Fruit fly (Drosophila melanogaster) whole organism, embryonic: ENCODE measurements around the gene ct.

ENCODE experiments used
- CG14014 ChIP-seq: fragments of 200-800 bp; sonication (Bioruptor generic); IDR thresholded peaks from 2 replicates; pipeline ENCODE4 v1.3.6; 2022; ENCODE audit warnings: missing biosample characterization, missing genetic modification characterization
- CG14441 ChIP-seq: fragments of 200-800 bp; sonication (Bioruptor generic); IDR thresholded peaks from 2 replicates; pipeline ENCODE4 v1.3.6; 2022; ENCODE audit warnings: missing biosample characterization, missing genetic modification characterization
- CG15011 ChIP-seq: fragments of 200-800 bp; sonication (Bioruptor generic); optimal IDR thresholded peaks from 3 replicates; lab custom pipeline; 2018; ENCODE audit warnings: missing biosample characterization, mild to moderate bottlenecking, missing genetic modification characterization
- CG1603 ChIP-seq: fragments of 200-800 bp; sonication (Bioruptor generic); optimal IDR thresholded peaks from 2 replicates; lab custom pipeline; 2019; ENCODE audit warnings: missing biosample characterization, mild to moderate bottlenecking, missing genetic modification characterization, moderate library complexity
- CG2712 ChIP-seq: fragments of 200-800 bp; optimal IDR thresholded peaks from 3 replicates; lab custom pipeline; 2019; ENCODE audit warnings: missing biosample characterization, mild to moderate bottlenecking, missing genetic modification characterization, moderate library complexity
- CG2889 ChIP-seq: fragments of 200-800 bp; sonication (Bioruptor generic); IDR thresholded peaks from 3 replicates; pipeline ENCODE4 v1.3.6; 2022; ENCODE audit warnings: missing biosample characterization, missing genetic modification characterization
- CG32532 ChIP-seq: fragments of 200-800 bp; sonication (Bioruptor generic); IDR thresholded peaks from 2 replicates; pipeline ENCODE4 v1.3.6; 2022; ENCODE audit warnings: missing biosample characterization, missing genetic modification characterization
- CG32772 ChIP-seq: fragments of 200-800 bp; sonication (Bioruptor generic); IDR thresholded peaks from 2 replicates; pipeline ENCODE4 v1.3.6; 2022; ENCODE audit warnings: missing biosample characterization, missing genetic modification characterization
- CG5953 ChIP-seq: fragments of 200-800 bp; sonication (Bioruptor generic); IDR thresholded peaks from 2 replicates; pipeline ENCODE4 v1.3.6; 2022; ENCODE audit warnings: missing biosample characterization, missing genetic modification characterization
- CG6272 ChIP-seq: fragments of 200-800 bp; sonication (Bioruptor generic); IDR thresholded peaks from 2 replicates; pipeline ENCODE4 v1.3.6; 2022; ENCODE audit warnings: missing biosample characterization, missing genetic modification characterization
- CG7357 ChIP-seq: fragments of 200-800 bp; sonication (Bioruptor generic); IDR thresholded peaks from 3 replicates; pipeline ENCODE4 v1.3.6; 2022; ENCODE audit warnings: missing biosample characterization, missing genetic modification characterization
- CG7372 ChIP-seq: fragments of 200-800 bp; sonication (Bioruptor generic); IDR thresholded peaks from 2 replicates; pipeline ENCODE4 v1.3.6; 2022; ENCODE audit warnings: missing biosample characterization, missing genetic modification characterization
- CG7839 ChIP-seq: fragments of 200-800 bp; sonication (Bioruptor generic); optimal IDR thresholded peaks from 3 replicates; lab custom pipeline; 2018; ENCODE audit warnings: missing biosample characterization, mild to moderate bottlenecking, missing genetic modification characterization, moderate library complexity
- CG8944 ChIP-seq: fragments of 200-800 bp; sonication (Bioruptor generic); optimal IDR thresholded peaks from 3 replicates; lab custom pipeline; 2016; ENCODE audit warnings: missing biosample characterization, missing genetic modification characterization
- CG9437 ChIP-seq: fragments of 200-800 bp; sonication (Bioruptor generic); optimal IDR thresholded peaks from 2 replicates; lab custom pipeline; 2018; ENCODE audit warnings: missing biosample characterization, mild to moderate bottlenecking, missing genetic modification characterization
- Dbx ChIP-seq: fragments of 200-800 bp; sonication (Bioruptor generic); IDR thresholded peaks from 3 replicates; pipeline ENCODE4 v1.3.6; 2022; ENCODE audit warnings: missing biosample characterization, missing genetic modification characterization
- Dip3 ChIP-seq: fragments of 200-800 bp; sonication (Bioruptor generic); optimal IDR thresholded peaks from 3 replicates; lab custom pipeline; 2016; ENCODE audit warnings: missing biosample characterization, missing genetic modification characterization
- Fer3 ChIP-seq: fragments of 200-800 bp; sonication (Bioruptor generic); optimal IDR thresholded peaks from 2 replicates; lab custom pipeline; 2018; ENCODE audit warnings: missing biosample characterization, mild to moderate bottlenecking, missing genetic modification characterization, moderate library complexity
- HHEX ChIP-seq: fragments of 200-800 bp; sonication (Bioruptor generic); optimal IDR thresholded peaks from 3 replicates; lab custom pipeline; 2017; ENCODE audit warnings: missing biosample characterization, mild to moderate bottlenecking, missing genetic modification characterization, missing genetic modification reagents
- Med ChIP-seq: fragments of 200-800 bp; sonication (Bioruptor generic); peaks from one replicate; lab custom pipeline; 2016; ENCODE audit warnings: missing biosample characterization, missing genetic modification characterization, mild to moderate bottlenecking, inconsistent platforms, moderate library complexity
- Oli ChIP-seq: fragments of 200-800 bp; sonication (Bioruptor generic); optimal IDR thresholded peaks from 2 replicates; lab custom pipeline; 2018; ENCODE audit warnings: missing biosample characterization, mild to moderate bottlenecking, missing genetic modification characterization, moderate library complexity
- Ptx1 ChIP-seq: fragments of 200-800 bp; sonication (Bioruptor generic); IDR thresholded peaks from 2 replicates; pipeline ENCODE4 v1.3.6; 2022; ENCODE audit warnings: missing biosample characterization, missing genetic modification characterization
- Rx ChIP-seq: fragments of 200-800 bp; sonication (Bioruptor generic); IDR thresholded peaks from 2 replicates; pipeline ENCODE4 v1.3.6; 2022; ENCODE audit warnings: missing biosample characterization, missing genetic modification characterization
- amos ChIP-seq: fragments of 200-800 bp; sonication (Bioruptor generic); IDR thresholded peaks from 2 replicates; pipeline ENCODE4 v1.3.6; 2022; ENCODE audit warnings: missing biosample characterization, missing genetic modification characterization; ENCODE audit not compliant: partially characterized antibody
- az2 ChIP-seq: fragments of 200-800 bp; sonication (Bioruptor generic); optimal IDR thresholded peaks from 3 replicates; lab custom pipeline; 2016; ENCODE audit warnings: missing biosample characterization, missing genetic modification characterization
- caup ChIP-seq: fragments of 200-800 bp; sonication (Bioruptor generic); optimal IDR thresholded peaks from 3 replicates; lab custom pipeline; 2017; ENCODE audit warnings: missing biosample characterization, mild to moderate bottlenecking, missing genetic modification characterization, moderate library complexity; ENCODE audit not compliant: severe bottlenecking
- crol ChIP-seq: fragments of 200-800 bp; sonication (Bioruptor generic); IDR thresholded peaks from 2 replicates; pipeline ENCODE4 v1.3.6; 2022; ENCODE audit warnings: missing biosample characterization, missing genetic modification characterization
- dan ChIP-seq: fragments of 200-800 bp; sonication (Bioruptor generic); IDR thresholded peaks from 2 replicates; pipeline ENCODE4 v1.3.6; 2022; ENCODE audit warnings: missing biosample characterization, missing genetic modification characterization
- dmrt99B ChIP-seq: fragments of 200-800 bp; sonication (Bioruptor generic); optimal IDR thresholded peaks from 2 replicates; lab custom pipeline; 2018; ENCODE audit warnings: missing biosample characterization, mild to moderate bottlenecking, missing genetic modification characterization, moderate library complexity
- en ChIP-seq: fragments of 200-800 bp; sonication (Bioruptor generic); optimal IDR thresholded peaks from 2 replicates; lab custom pipeline; 2016; ENCODE audit warnings: missing biosample characterization, missing genetic modification characterization
- esg ChIP-seq: fragments of 200-800 bp; sonication (Bioruptor generic); conservative IDR thresholded peaks from 2 replicates; pipeline ENCODE4 v1.3.6; 2022; ENCODE audit warnings: missing biosample characterization, missing genetic modification characterization
- gfzf ChIP-seq: fragments of 200-800 bp; sonication (Bioruptor generic); optimal IDR thresholded peaks from 2 replicates; lab custom pipeline; 2016; ENCODE audit warnings: missing biosample characterization, mild to moderate bottlenecking, missing genetic modification characterization, moderate library complexity
- gsb ChIP-seq: fragments of 200-800 bp; sonication (Bioruptor generic); IDR thresholded peaks from 2 replicates; pipeline ENCODE4 v1.3.6; 2022; ENCODE audit warnings: missing biosample characterization, missing genetic modification characterization
- ken ChIP-seq: fragments of 200-800 bp; sonication (Bioruptor generic); IDR thresholded peaks from 3 replicates; pipeline ENCODE4 v1.3.6; 2022; ENCODE audit warnings: missing biosample characterization, missing genetic modification characterization
- luna ChIP-seq: fragments of 200-800 bp; sonication (Bioruptor generic); optimal IDR thresholded peaks from 2 replicates; lab custom pipeline; 2016; ENCODE audit warnings: missing biosample characterization, missing genetic modification characterization
- scrt ChIP-seq: fragments of 200-800 bp; sonication (Bioruptor generic); optimal IDR thresholded peaks from 2 replicates; lab custom pipeline; 2018; ENCODE audit warnings: missing biosample characterization, mild to moderate bottlenecking, missing genetic modification characterization, moderate library complexity
- sisA ChIP-seq: fragments of 200-800 bp; sonication (Bioruptor generic); IDR thresholded peaks from 2 replicates; pipeline ENCODE4 v1.3.6; 2022; ENCODE audit warnings: missing biosample characterization, missing genetic modification characterization
- slp2 ChIP-seq: fragments of 200-800 bp; sonication (Bioruptor generic); optimal IDR thresholded peaks from 2 replicates; lab custom pipeline; 2016; ENCODE audit warnings: missing biosample characterization, missing genetic modification characterization
- so ChIP-seq: fragments of 200-800 bp; sonication (Bioruptor generic); IDR thresholded peaks from 3 replicates; pipeline ENCODE4 v1.3.6; 2022; ENCODE audit warnings: missing biosample characterization, missing genetic modification characterization
- sob ChIP-seq: fragments of 200-800 bp; sonication (Bioruptor generic); IDR thresholded peaks from 2 replicates; pipeline ENCODE4 v1.3.6; 2022; ENCODE audit warnings: missing biosample characterization, missing genetic modification characterization
- twi ChIP-seq: fragments of 200-800 bp; optimal IDR thresholded peaks from 2 replicates; lab custom pipeline; 2019; ENCODE audit warnings: missing biosample characterization, mild to moderate bottlenecking, missing genetic modification characterization, moderate library complexity
- unpg ChIP-seq: fragments of 200-800 bp; sonication (Bioruptor generic); optimal IDR thresholded peaks from 3 replicates; lab custom pipeline; 2018; ENCODE audit warnings: missing biosample characterization, mild to moderate bottlenecking, missing genetic modification characterization, moderate library complexity

ct gene

DNA sequence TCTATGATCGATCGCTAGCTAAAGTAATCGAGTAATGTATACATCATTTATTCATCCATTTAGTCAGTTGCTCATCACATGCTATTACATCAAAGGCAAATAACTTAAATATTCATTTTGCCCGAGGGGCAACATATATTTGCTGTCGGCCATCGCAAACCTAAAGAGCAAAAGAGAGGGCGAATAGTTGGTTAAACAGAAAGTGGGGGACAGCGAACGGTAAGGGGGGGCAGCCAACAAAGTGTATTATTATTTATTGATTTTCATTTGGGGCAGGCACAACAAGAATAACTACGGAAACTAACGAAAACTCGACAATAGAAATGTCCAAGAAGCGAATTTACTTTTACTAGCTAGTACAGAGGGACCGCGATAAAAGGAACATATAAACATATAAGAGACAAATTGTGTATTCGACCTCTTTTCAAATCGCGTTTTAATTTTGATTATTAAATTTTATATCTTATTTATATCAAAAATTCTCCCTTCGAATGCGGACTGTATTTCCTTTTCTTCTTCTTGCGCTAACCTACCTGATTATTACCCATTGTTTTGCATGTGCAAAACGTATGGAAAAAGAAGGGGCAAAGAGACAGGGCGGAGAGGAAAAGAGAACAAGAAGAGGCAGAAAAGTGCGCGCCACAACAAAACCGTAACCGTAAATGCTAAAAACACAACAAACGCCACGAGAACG lies 83.1 kb downstream of the ct start (continued):
- TF ChIP-seq Oli (tag; lab: Kevin White, UChicago) (peak; percentile 14), CG9437 (GFP tag; lab: Kevin White, UChicago) (no peak), Med (GFP tag; lab: Kevin White, UChicago) (peak; percentile 69), amos (GFP tag; lab: Robert Waterston, UW) (no peak), HHEX (peak; percentile 22), esg (peak; percentile 38; the same call in 1 of the 2 replicates), CG2889 (GFP tag; lab: Robert Waterston, UW) (0 out of 3 replicates have a peak, but pooled peaks have one; percentile 28), CG32772 (0 out of 2 replicates have a peak, but pooled peaks have one; percentile 15), ken (GFP tag; lab: Robert Waterston, UW) (0 out of 3 replicates have a peak, but pooled peaks have one; percentile 32), gfzf (no peak), Fer3 (tag; lab: Kevin White, UChicago) (peak; percentile 56), sob (peak; percentile 39; the same call in 1 of the 2 replicates), CG5953 (GFP tag; lab: Robert Waterston, UW) (no peak), CG32532 (GFP tag; lab: Robert Waterston, UW) (peak; percentile 81), CG1603 (tag; lab: Kevin White, UChicago) (peak; percentile 8), CG8944 (GFP tag; lab: Kevin White, UChicago) (no peak), Rx (GFP tag; lab: Robert Waterston, UW) (no peak; the same call in 1 of the 2 replicates), az2 (GFP tag; lab: Kevin White, UChicago) (no peak), CG7372 (GFP tag; lab: Robert Waterston, UW) (peak; percentile 40), CG7839 (peak; percentile 66), CG14441 (GFP tag; lab: Robert Waterston, UW) (peak; percentile 30; the same call in 1 of the 2 replicates), dmrt99B (peak; percentile 7), CG7357 (GFP tag; lab: Robert Waterston, UW) (peak; percentile 41; the same call in 1 of the 3 replicates), sisA (GFP tag; lab: Robert Waterston, UW) (peak; percentile 43), gsb (GFP tag; lab: Robert Waterston, UW) (peak; percentile 5; the same call in 1 of the 2 replicates), unpg (GFP tag; lab: Kevin White, UChicago) (peak; percentile 36), twi (tag; lab: Kevin White, UChicago) (no peak), dan (no peak), caup (peak; percentile 2), CG14014 (GFP tag; lab: Robert Waterston, UW) (peak; percentile 71), Dip3 (no peak), scrt (GFP tag; lab: Kevin White, UChicago) (peak; percentile 5), CG2712 (tag; lab: Kevin White, UChicago) (no peak), CG15011 (GFP tag; lab: Kevin White, UChicago) (peak; percentile 17), CG6272 (peak; percentile 38), slp2 (GFP tag; lab: Kevin White, UChicago) (no peak), luna (GFP tag; lab: Kevin White, UChicago) (no peak), so (GFP tag; lab: Robert Waterston, UW) (peak; percentile 19; the same call in 1 of the 3 replicates), Dbx (GFP tag; lab: Robert Waterston, UW) (peak; percentile 79), en (no peak), crol (GFP tag; lab: Robert Waterston, UW) (peak; percentile 65), Ptx1 (GFP tag; lab: Robert Waterston, UW) (peak; percentile 57)
